Worm (Caenorhabditis elegans) whole organism, early embryonic: ENCODE data around the gene rab-19.

Experiments used
- B0310.2 ChIP-seq: sonication (generic microtip); optimal IDR thresholded peaks from 2 replicates; lab custom pipeline; 2016; ENCODE audit warnings: mild to moderate bottlenecking, missing genetic modification characterization, missing compliant biosample characterization
- F13C5.2 ChIP-seq: sonication (generic microtip); optimal IDR thresholded peaks from 2 replicates; lab custom pipeline; 2017; ENCODE audit warnings: mild to moderate bottlenecking, missing genetic modification characterization, inconsistent platforms, missing compliant biosample characterization
- aly-1 ChIP-seq: sonication (generic microtip); optimal IDR thresholded peaks from 2 replicates; lab custom pipeline; 2016; ENCODE audit warnings: missing genetic modification characterization, missing compliant biosample characterization
- ama-1 ChIP-seq: fragments of 150-350 bp; optimal IDR thresholded peaks from 2 replicates; lab custom pipeline; 2014
- ceh-13 ChIP-seq: fragments of 200-800 bp; sonication (Bioruptor generic); optimal IDR thresholded peaks from 2 replicates; lab custom pipeline; 2018; ENCODE audit warnings: mild to moderate bottlenecking, missing genetic modification characterization, missing compliant biosample characterization
- ceh-36 ChIP-seq: sonication (generic microtip); optimal IDR thresholded peaks from 2 replicates; lab custom pipeline; 2016; ENCODE audit warnings: missing genetic modification characterization, inconsistent platforms, missing compliant biosample characterization
- ets-7 ChIP-seq: sonication (generic microtip); optimal IDR thresholded peaks from 2 replicates; lab custom pipeline; 2016; ENCODE audit warnings: missing genotype, missing genetic modification characterization, missing compliant biosample characterization
- flt-1 ChIP-seq: fragments of 200-800 bp; sonication (Bioruptor generic); IDR thresholded peaks from 2 replicates; pipeline ENCODE4 v1.3.6; 2022; ENCODE audit warnings: missing genetic modification characterization, missing compliant biosample characterization
- hmbx-1 ChIP-seq: sonication (generic microtip); optimal IDR thresholded peaks from 2 replicates; lab custom pipeline; 2016; ENCODE audit warnings: mild to moderate bottlenecking, missing genetic modification characterization, missing compliant biosample characterization
- hmg-4 ChIP-seq: fragments of 200-800 bp; sonication (Bioruptor generic); optimal IDR thresholded peaks from 2 replicates; lab custom pipeline; 2018; ENCODE audit warnings: mild to moderate bottlenecking, missing genetic modification characterization, missing compliant biosample characterization
- hnd-1 ChIP-seq: sonication (generic microtip); optimal IDR thresholded peaks from 2 replicates; lab custom pipeline; 2016; ENCODE audit warnings: missing genetic modification characterization, missing compliant biosample characterization
- pes-1 ChIP-seq: fragments of 200-800 bp; sonication (Bioruptor generic); IDR thresholded peaks from 2 replicates; pipeline ENCODE4 v1.3.6; 2022; ENCODE audit warnings: missing genetic modification reagents, missing genetic modification characterization, missing compliant biosample characterization
- scrt-1 ChIP-seq: fragments of 200-800 bp; sonication (Bioruptor generic); IDR thresholded peaks from 2 replicates; pipeline ENCODE4 v1.3.6; 2022; ENCODE audit warnings: missing genetic modification characterization, missing compliant biosample characterization
- sea-1 ChIP-seq: fragments of 200-800 bp; sonication (Bioruptor generic); conservative IDR thresholded peaks from 2 replicates; pipeline ENCODE4 v1.3.6; 2022; ENCODE audit warnings: missing genetic modification characterization, missing compliant biosample characterization
- tbx-11 ChIP-seq: fragments of 200-800 bp; sonication (Bioruptor generic); IDR thresholded peaks from 2 replicates; pipeline ENCODE4 v1.3.6; 2022; ENCODE audit warnings: missing genetic modification characterization, missing compliant biosample characterization
- tbx-37 ChIP-seq: fragments of 200-800 bp; sonication (Bioruptor generic); conservative IDR thresholded peaks from 2 replicates; pipeline ENCODE4 v1.3.6; 2022; ENCODE audit warnings: missing genetic modification reagents, missing genetic modification characterization, missing compliant biosample characterization
- tra-4 ChIP-seq: sonication (generic microtip); optimal IDR thresholded peaks from 2 replicates; lab custom pipeline; 2017; ENCODE audit warnings: missing genetic modification characterization, missing compliant biosample characterization

Gene rab-19

ce11 chrIV:13400456-13401364 lies 16.5 kb upstream of the rab-19 start, which contains the start of the genes memi-2 and cyp-31A5:
Gene memi-2 (minus strand): TSS chrIV:13400506.
Gene cyp-31A5 (plus strand): TSS chrIV:13401289.
- no peak for TF ChIP-seq ets-7 (tag; lab: Kevin White, UChicago)
- no peak for TF ChIP-seq hmbx-1 (tag; lab: Kevin White, UChicago)
- TF ChIP-seq tbx-37 (GFP tag; lab: Robert Waterston, UW) = no peak
- TF ChIP-seq sea-1 (GFP tag; lab: Robert Waterston, UW) = no peak
- no peak for TF ChIP-seq tbx-11 (GFP tag; lab: Robert Waterston, UW)
- no peak for TF ChIP-seq ceh-36 (tag; lab: Kevin White, UChicago)
- no peak for TF ChIP-seq ceh-13
- no peak for TF ChIP-seq pes-1 (GFP tag; lab: Robert Waterston, UW)
- TF ChIP-seq ama-1 (lab: Kevin White, UChicago) = no peak
- TF ChIP-seq B0310.2 (tag; lab: Kevin White, UChicago) = no peak

ce11 chrIV:13398728-13399127 lies 14.5 kb upstream of the rab-19 start, which contains the start of gene Y62E10A.13:
Gene Y62E10A.13 (minus strand): TSS chrIV:13399053.
- TF ChIP-seq hmbx-1 (tag; lab: Kevin White, UChicago) (no peak), ceh-36 (tag; lab: Kevin White, UChicago) (no peak), ceh-13 (no peak), B0310.2 (tag; lab: Kevin White, UChicago) (no peak), F13C5.2 (tag; lab: Kevin White, UChicago) (no peak), tbx-37 (GFP tag; lab: Robert Waterston, UW) (no peak), flt-1 (no peak), hmg-4 (GFP tag; lab: Kevin White, UChicago) (no peak), tbx-11 (GFP tag; lab: Robert Waterston, UW) (no peak), aly-1 (no peak), pes-1 (GFP tag; lab: Robert Waterston, UW) (no peak), tra-4 (no peak), hnd-1 (no peak), sea-1 (GFP tag; lab: Robert Waterston, UW) (no peak), ets-7 (tag; lab: Kevin White, UChicago) (no peak), ama-1 (lab: Kevin White, UChicago) (no peak), scrt-1 (no peak)

ce11 chrIV:13396375-13396774 lies 12.2 kb upstream of the rab-19 start:
- no peak for TF ChIP-seq tbx-37 (GFP tag; lab: Robert Waterston, UW)
- TF ChIP-seq flt-1 = no peak
- TF ChIP-seq ceh-36 (tag; lab: Kevin White, UChicago) = no peak
- TF ChIP-seq pes-1 (GFP tag; lab: Robert Waterston, UW) = no peak
- no peak for TF ChIP-seq B0310.2 (tag; lab: Kevin White, UChicago)
- TF ChIP-seq ets-7 (tag; lab: Kevin White, UChicago) = no peak
- TF ChIP-seq hnd-1 = no peak
- no peak for TF ChIP-seq aly-1
- TF ChIP-seq F13C5.2 (tag; lab: Kevin White, UChicago) = no peak
- TF ChIP-seq scrt-1 = no peak
- TF ChIP-seq tra-4 = no peak
- no peak for TF ChIP-seq sea-1 (GFP tag; lab: Robert Waterston, UW)
- no peak for TF ChIP-seq hmbx-1 (tag; lab: Kevin White, UChicago)
- no peak for TF ChIP-seq hmg-4 (GFP tag; lab: Kevin White, UChicago)
- TF ChIP-seq ama-1 (lab: Kevin White, UChicago) = no peak
- no peak for TF ChIP-seq ceh-13
- TF ChIP-seq tbx-11 (GFP tag; lab: Robert Waterston, UW) = no peak

- peak; percentile 10 for TF ChIP-seq F13C5.2 (tag; lab: Kevin White, UChicago)
- peak; percentile 53 for TF ChIP-seq hmg-4 (GFP tag; lab: Kevin White, UChicago)
- TF ChIP-seq ama-1 (lab: Kevin White, UChicago) = no peak
These were observed 11.1 kb upstream of the rab-19 start for ce11 chrIV:13395255-13395654.

ce11 chrIV:13394686-13395085 lies 10.5 kb upstream of the rab-19 start:
- TF ChIP-seq ceh-36 (tag; lab: Kevin White, UChicago) (no peak), hmbx-1 (tag; lab: Kevin White, UChicago) (no peak), flt-1 (no peak), tbx-37 (GFP tag; lab: Robert Waterston, UW) (no peak), sea-1 (GFP tag; lab: Robert Waterston, UW) (no peak), F13C5.2 (tag; lab: Kevin White, UChicago) (no peak), B0310.2 (tag; lab: Kevin White, UChicago) (no peak), tbx-11 (GFP tag; lab: Robert Waterston, UW) (no peak), hmg-4 (GFP tag; lab: Kevin White, UChicago) (no peak), tra-4 (no peak), hnd-1 (no peak), ama-1 (lab: Kevin White, UChicago) (no peak), ets-7 (tag; lab: Kevin White, UChicago) (no peak)

ce11 chrIV:13393246-13393716 lies 9.1 kb upstream of the rab-19 start:
- TF ChIP-seq ceh-13 (no peak), hmg-4 (GFP tag; lab: Kevin White, UChicago) (no peak), flt-1 (no peak), sea-1 (GFP tag; lab: Robert Waterston, UW) (no peak)

ce11 chrIV:13392230-13392629 lies 8.0 kb upstream of the rab-19 start:
- TF ChIP-seq hmbx-1 (tag; lab: Kevin White, UChicago) = no peak
- TF ChIP-seq tra-4 = no peak
- no peak for TF ChIP-seq flt-1
- TF ChIP-seq sea-1 (GFP tag; lab: Robert Waterston, UW) = no peak
- no peak for TF ChIP-seq F13C5.2 (tag; lab: Kevin White, UChicago)
- TF ChIP-seq scrt-1 = no peak
- no peak for TF ChIP-seq ets-7 (tag; lab: Kevin White, UChicago)
- TF ChIP-seq ceh-36 (tag; lab: Kevin White, UChicago) = no peak
- TF ChIP-seq hmg-4 (GFP tag; lab: Kevin White, UChicago) = no peak
- TF ChIP-seq pes-1 (GFP tag; lab: Robert Waterston, UW) = no peak
- TF ChIP-seq ceh-13 = no peak
- TF ChIP-seq aly-1 = no peak
- no peak for TF ChIP-seq tbx-11 (GFP tag; lab: Robert Waterston, UW)
- no peak for TF ChIP-seq hnd-1
- no peak for TF ChIP-seq tbx-37 (GFP tag; lab: Robert Waterston, UW)
- TF ChIP-seq B0310.2 (tag; lab: Kevin White, UChicago) = no peak
- no peak for TF ChIP-seq ama-1 (lab: Kevin White, UChicago)
